Worm (Caenorhabditis elegans) whole organism, L4 larva: ENCODE results near the gene nhr-76.

Experiments
- F26F4.8 ChIP-seq: fragments of 200-800 bp; sonication (Bioruptor generic); conservative IDR thresholded peaks from 2 replicates; pipeline ENCODE4 v1.3.6; 2022; ENCODE audit warnings: missing genetic modification characterization, missing compliant biosample characterization
- R02D3.7 ChIP-seq: fragments of 150-350 bp; sonication (generic microtip); optimal IDR thresholded peaks from 3 replicates; lab custom pipeline; 2014; ENCODE audit warnings: missing biosample characterization, missing genetic modification characterization
- ZK337.2 ChIP-seq: fragments of 200-800 bp; sonication (Bioruptor generic); IDR thresholded peaks from 2 replicates; pipeline ENCODE4 v1.3.6; 2022; ENCODE audit warnings: missing genetic modification reagents, missing genetic modification characterization, missing compliant biosample characterization
- aly-2 ChIP-seq: sonication (generic microtip); optimal IDR thresholded peaks from 2 replicates; lab custom pipeline; 2018; ENCODE audit warnings: missing biosample characterization, missing genetic modification characterization
- egl-27 ChIP-seq: sonication (generic microtip); optimal IDR thresholded peaks from 3 replicates; lab custom pipeline; 2017; ENCODE audit warnings: missing biosample characterization, missing genetic modification reagents, missing genetic modification characterization
- lin-13 ChIP-seq: fragments of 150-350 bp; optimal IDR thresholded peaks from 2 replicates; lab custom pipeline; 2014; ENCODE audit warnings: missing biosample characterization, missing genetic modification reagents, missing genetic modification characterization
- mdt-29 ChIP-seq: fragments of 200-800 bp; sonication (Bioruptor generic); IDR thresholded peaks from 2 replicates; pipeline ENCODE4 v1.3.6; 2022; ENCODE audit warnings: missing genetic modification reagents, missing genetic modification characterization, missing compliant biosample characterization
- nhr-28 ChIP-seq: fragments of 150-350 bp; optimal IDR thresholded peaks from 2 replicates; lab custom pipeline; 2014; ENCODE audit warnings: missing biosample characterization, missing genetic modification characterization
- nhr-77 ChIP-seq: fragments of 150-350 bp; optimal IDR thresholded peaks from 2 replicates; lab custom pipeline; 2014; ENCODE audit warnings: missing biosample characterization, missing genetic modification characterization
- pha-4 ChIP-seq, 2 experiments: fragments of 150-350 bp in 1 of 2; fragments of 200-800 bp in 1 of 2; sonication (Bioruptor generic) in 1 of 2; IDR thresholded peaks in 1 of 2; optimal IDR thresholded peaks in 1 of 2; 2 replicates each; pipeline versions ENCODE4 v1.3.6 to Lab custom; 2014 to 2022; ENCODE audit warnings: missing genetic modification characterization in 2 of 2, missing genetic modification reagents in 2 of 2, missing biosample characterization in 1 of 2, missing compliant biosample characterization in 1 of 2
- pqm-1 ChIP-seq: sonication (generic microtip); optimal IDR thresholded peaks from 2 replicates; lab custom pipeline; 2017; ENCODE audit warnings: missing biosample characterization, missing genetic modification characterization
- unc-39 ChIP-seq: sonication (generic microtip); optimal IDR thresholded peaks from 2 replicates; lab custom pipeline; 2017; ENCODE audit warnings: missing biosample characterization, missing genetic modification characterization
- zip-2 ChIP-seq: fragments of 150-350 bp; optimal IDR thresholded peaks from 2 replicates; lab custom pipeline; 2014; ENCODE audit warnings: missing biosample characterization, missing genetic modification characterization

DNA sequence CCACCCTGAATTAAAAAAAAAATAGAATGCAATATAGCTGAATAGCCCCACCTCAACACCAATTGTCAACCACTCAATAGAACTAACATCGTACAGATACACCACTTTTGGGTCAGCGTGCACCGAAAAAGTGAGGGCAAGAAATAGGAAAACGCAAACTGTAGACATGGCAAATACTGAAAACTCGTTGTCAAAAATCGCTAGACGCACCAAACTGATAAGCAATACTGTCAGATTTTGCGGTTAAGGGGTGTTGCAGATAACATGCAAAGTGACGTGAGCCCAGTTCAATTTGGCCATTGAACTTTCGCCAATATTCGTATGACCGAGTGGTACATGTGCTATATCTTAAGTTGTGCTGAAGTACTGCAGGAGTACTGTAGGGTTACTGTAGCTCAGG is 46.0 kb downstream of the nhr-76 start, which contains the start of gene K11H12.3:
- no peak for TF ChIP-seq egl-27 (tag; lab: Kevin White, UChicago)
- no peak for TF ChIP-seq aly-2 (tag; lab: Kevin White, UChicago)
- no peak for TF ChIP-seq F26F4.8 (GFP tag; lab: Robert Waterston, UW)
- no peak for TF ChIP-seq nhr-77 (tag; lab: Kevin White, UChicago)
- TF ChIP-seq nhr-28 (tag; lab: Kevin White, UChicago) = peak; percentile 52
- no peak for TF ChIP-seq R02D3.7
- no peak for TF ChIP-seq mdt-29
- no peak for TF ChIP-seq zip-2 (tag; lab: Kevin White, UChicago)
- TF ChIP-seq pha-4 (GFP tag; IDR thresholded peaks at IDR 0.05; lab: Robert Waterston, UW) = no peak
- TF ChIP-seq pha-4 (tag; optimal IDR thresholded peaks at IDR 0.05; lab: Kevin White, UChicago) = no peak
- peak; percentile 57 for TF ChIP-seq pqm-1
- no peak for TF ChIP-seq unc-39 (tag; lab: Kevin White, UChicago)
- no peak for TF ChIP-seq ZK337.2 (GFP tag; lab: Robert Waterston, UW)
- TF ChIP-seq lin-13 (GFP tag; lab: Kevin White, UChicago) = no peak
